2 fruit fly cellular contexts compared by ENCODE assay signal in the genomic region with DNA sequence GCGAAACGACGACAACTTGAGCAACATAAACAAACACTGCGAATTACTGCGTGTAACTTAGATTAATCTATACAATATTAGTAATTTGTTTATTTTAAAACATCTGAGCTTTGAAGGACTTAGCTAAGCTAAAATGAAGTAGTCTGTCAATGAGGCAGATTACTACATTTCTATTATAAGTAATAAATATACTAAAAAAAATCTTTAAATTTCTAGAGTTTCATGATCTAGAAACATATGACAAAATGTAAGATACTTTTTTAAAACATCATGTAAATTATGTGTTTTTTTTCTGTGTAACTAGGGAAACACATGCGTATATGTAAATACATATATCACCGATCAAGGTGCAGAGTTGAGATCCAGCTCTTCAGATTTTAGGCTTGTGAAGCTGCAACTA.
TF ChIP-seq lines count a peak whose summit lies in the region.

No protein-coding gene starts in this region.

TF ChIP-seq in whole organism, embryonic, 481 proteins besides CTCF, POLR2A, EP300 and RAD21 (continued from another document and continues in another):
- no peak for TF ChIP-seq zen (tag; optimal IDR thresholded peaks at IDR 0.05; lab: Kevin White, UChicago)
- TF ChIP-seq unc-4 (GFP tag; IDR thresholded peaks at IDR 0.05; lab: Robert Waterston, UW; ENCODE audit: partially characterized antibody): no peak
- TF ChIP-seq CG1024 (GFP tag; IDR thresholded peaks at IDR 0.05; lab: Robert Waterston, UW): no peak
- peak; percentile 72 for TF ChIP-seq CG11504 (tag; optimal IDR thresholded peaks at IDR 0.05; lab: Kevin White, UChicago)
- no peak for TF ChIP-seq luna (GFP tag; optimal IDR thresholded peaks at IDR 0.05; lab: Kevin White, UChicago)
- 0 out of 2 replicates have a peak, but pooled peaks have one; percentile 22 for TF ChIP-seq CG11696 (GFP tag; IDR thresholded peaks at IDR 0.05; lab: Robert Waterston, UW)
- no peak for TF ChIP-seq ab (GFP tag; optimal IDR thresholded peaks at IDR 0.05; lab: Kevin White, UChicago)
- TF ChIP-seq mld (GFP tag; IDR thresholded peaks at IDR 0.05; lab: Robert Waterston, UW; ENCODE audit: partially characterized antibody): no peak
- TF ChIP-seq CG15011 (GFP tag; optimal IDR thresholded peaks at IDR 0.05; lab: Kevin White, UChicago): peak; percentile 30
- peak; percentile 61 for TF ChIP-seq CG30403 (GFP tag; optimal IDR thresholded peaks at IDR 0.05; lab: Kevin White, UChicago)
- no peak for TF ChIP-seq dm (GFP tag; optimal IDR thresholded peaks at IDR 0.05; lab: Kevin White, UChicago)
- TF ChIP-seq tap (tag; optimal IDR thresholded peaks at IDR 0.05; lab: Kevin White, UChicago): peak; percentile 73
- no peak for TF ChIP-seq CG7786 (GFP tag; optimal IDR thresholded peaks at IDR 0.05; lab: Kevin White, UChicago)
- TF ChIP-seq bab2 (GFP tag; optimal IDR thresholded peaks at IDR 0.05; lab: Kevin White, UChicago): no peak
- no peak for TF ChIP-seq Hr39 (optimal IDR thresholded peaks at IDR 0.05; lab: Kevin White, UChicago)
- TF ChIP-seq CG34376 (GFP tag; optimal IDR thresholded peaks at IDR 0.05; lab: Kevin White, UChicago): no peak
- TF ChIP-seq Abd-B (GFP tag; optimal IDR thresholded peaks at IDR 0.05; lab: Kevin White, UChicago): peak; percentile 41
- no peak for TF ChIP-seq lov (optimal IDR thresholded peaks at IDR 0.05; lab: Kevin White, UChicago)
- no peak for TF ChIP-seq lov (GFP tag; IDR thresholded peaks at IDR 0.05; lab: Robert Waterston, UW)
- TF ChIP-seq Tbp (GFP tag; optimal IDR thresholded peaks at IDR 0.05; lab: Kevin White, UChicago): no peak
- TF ChIP-seq Ptx1 (GFP tag; IDR thresholded peaks at IDR 0.05; lab: Robert Waterston, UW): peak; percentile 74
- TF ChIP-seq CG2712 (tag; optimal IDR thresholded peaks at IDR 0.05; lab: Kevin White, UChicago): peak; percentile 73
- TF ChIP-seq kah (GFP tag; optimal IDR thresholded peaks at IDR 0.05; lab: Kevin White, UChicago): peak; percentile 70
- TF ChIP-seq Oli (tag; optimal IDR thresholded peaks at IDR 0.05; lab: Kevin White, UChicago): peak; percentile 70
- TF ChIP-seq zen2 (GFP tag; IDR thresholded peaks at IDR 0.05; lab: Robert Waterston, UW; ENCODE audit: partially characterized antibody): no peak
- no peak for TF ChIP-seq kni (GFP tag; optimal IDR thresholded peaks at IDR 0.05; lab: Kevin White, UChicago)
- TF ChIP-seq cas (GFP tag; IDR thresholded peaks at IDR 0.05; lab: Robert Waterston, UW): no peak
- no peak for TF ChIP-seq lbe (GFP tag; optimal IDR thresholded peaks at IDR 0.05; lab: Kevin White, UChicago)
- TF ChIP-seq CG17361 (GFP tag; IDR thresholded peaks at IDR 0.05; lab: Robert Waterston, UW): peak; percentile 71; the same call in 2 of the 3 replicates
- no peak for TF ChIP-seq dan (GFP tag; IDR thresholded peaks at IDR 0.05; lab: Robert Waterston, UW)
- no peak for TF ChIP-seq CG34224 (GFP tag; IDR thresholded peaks at IDR 0.05; lab: Robert Waterston, UW; ENCODE audit: partially characterized antibody)
- peak; percentile 30 for TF ChIP-seq Six4 (GFP tag; optimal IDR thresholded peaks at IDR 0.05; lab: Kevin White, UChicago)
- TF ChIP-seq Bteb2 (GFP tag; optimal IDR thresholded peaks at IDR 0.05; lab: Kevin White, UChicago): no peak
- no peak for TF ChIP-seq inv (GFP tag; IDR thresholded peaks at IDR 0.05; lab: Robert Waterston, UW; ENCODE audit: partially characterized antibody)
- no peak for TF ChIP-seq CG17612 (GFP tag; IDR thresholded peaks at IDR 0.05; lab: Robert Waterston, UW)
- no peak for TF ChIP-seq tup (GFP tag; optimal IDR thresholded peaks at IDR 0.05; lab: Kevin White, UChicago)
- peak; percentile 73 for TF ChIP-seq CG12391 (tag; optimal IDR thresholded peaks at IDR 0.05; lab: Kevin White, UChicago)
- peak; percentile 11; the same call in 1 of the 2 replicates for TF ChIP-seq CG32532 (GFP tag; IDR thresholded peaks at IDR 0.05; lab: Robert Waterston, UW)
- TF ChIP-seq CG1529 (GFP tag; optimal IDR thresholded peaks at IDR 0.05; lab: Kevin White, UChicago): peak; percentile 6
- TF ChIP-seq CG18599 (GFP tag; optimal IDR thresholded peaks at IDR 0.05; lab: Kevin White, UChicago): peak; percentile 52
- TF ChIP-seq sug (tag; optimal IDR thresholded peaks at IDR 0.05; lab: Kevin White, UChicago): peak; percentile 11
- no peak for TF ChIP-seq CG10462 (GFP tag; optimal IDR thresholded peaks at IDR 0.05; lab: Kevin White, UChicago)
- no peak for TF ChIP-seq Adf1 (GFP tag; IDR thresholded peaks at IDR 0.05; lab: Robert Waterston, UW)
- TF ChIP-seq gsb (GFP tag; IDR thresholded peaks at IDR 0.05; lab: Robert Waterston, UW): no peak
- TF ChIP-seq CG11247 (GFP tag; IDR thresholded peaks at IDR 0.05; lab: Robert Waterston, UW): no peak
- TF ChIP-seq CG10366 (GFP tag; IDR thresholded peaks at IDR 0.05; lab: Robert Waterston, UW): peak; percentile 38
- TF ChIP-seq CG14965 (GFP tag; optimal IDR thresholded peaks at IDR 0.05; lab: Kevin White, UChicago; ENCODE audit: borderline replicate concordance): no peak
- TF ChIP-seq CG15601 (tag; optimal IDR thresholded peaks at IDR 0.05; lab: Kevin White, UChicago): peak; percentile 35
- TF ChIP-seq oc (tag; optimal IDR thresholded peaks at IDR 0.05; lab: Kevin White, UChicago): peak; percentile 9
- TF ChIP-seq Nf-YB (GFP tag; optimal IDR thresholded peaks at IDR 0.05; lab: Kevin White, UChicago): peak; percentile 44
- no peak for TF ChIP-seq CG30431 (GFP tag; optimal IDR thresholded peaks at IDR 0.05; lab: Kevin White, UChicago)
- no peak for TF ChIP-seq CG4707 (GFP tag; optimal IDR thresholded peaks at IDR 0.05; lab: Kevin White, UChicago)
- no peak for TF ChIP-seq CG6175 (GFP tag; IDR thresholded peaks at IDR 0.05; lab: Robert Waterston, UW)
- no peak for TF ChIP-seq Lpt (GFP tag; optimal IDR thresholded peaks at IDR 0.05; lab: Kevin White, UChicago)
- peak; percentile 31 for TF ChIP-seq CG15514 (GFP tag; optimal IDR thresholded peaks at IDR 0.05; lab: Kevin White, UChicago)
- TF ChIP-seq dati (GFP tag; IDR thresholded peaks at IDR 0.05; lab: Robert Waterston, UW): no peak
- TF ChIP-seq CoRest (tag; optimal IDR thresholded peaks at IDR 0.05; lab: Kevin White, UChicago): peak; percentile 72
- peak; percentile 10 for TF ChIP-seq trem (tag; optimal IDR thresholded peaks at IDR 0.05; lab: Kevin White, UChicago)
- TF ChIP-seq Ets65A (GFP tag; lab: Kevin White, UChicago): peak; percentile 80
- TF ChIP-seq rib (GFP tag; IDR thresholded peaks at IDR 0.05; lab: Robert Waterston, UW): no peak
- TF ChIP-seq Doc2 (GFP tag; IDR thresholded peaks at IDR 0.05; lab: Robert Waterston, UW): no peak
- TF ChIP-seq Atf3 (GFP tag; optimal IDR thresholded peaks at IDR 0.05; lab: Kevin White, UChicago): no peak
- TF ChIP-seq Mrtf (GFP tag; IDR thresholded peaks at IDR 0.05; lab: Robert Waterston, UW): peak; percentile 51; the same call in 1 of the 3 replicates
- TF ChIP-seq da (GFP tag; optimal IDR thresholded peaks at IDR 0.05; lab: Kevin White, UChicago): no peak
- TF ChIP-seq chif (GFP tag; optimal IDR thresholded peaks at IDR 0.05; lab: Kevin White, UChicago): no peak

TF ChIP-seq in whole organism, prepupa, 60 proteins besides CTCF, POLR2A, EP300 and RAD21 (continued from another document):
- TF ChIP-seq Lpt (GFP tag; optimal IDR thresholded peaks at IDR 0.05; lab: Kevin White, UChicago) (peak; percentile 22), fkh (GFP tag; optimal IDR thresholded peaks at IDR 0.05; lab: Kevin White, UChicago) (no peak), spab (GFP tag; optimal IDR thresholded peaks at IDR 0.05; lab: Kevin White, UChicago) (peak; percentile 74), CG11762 (GFP tag; optimal IDR thresholded peaks at IDR 0.05; lab: Kevin White, UChicago; ENCODE audit: insufficient read depth) (peak; percentile 76), Met (GFP tag; optimal IDR thresholded peaks at IDR 0.05; lab: Kevin White, UChicago) (peak; percentile 28), Gug (GFP tag; IDR thresholded peaks at IDR 0.05; lab: Robert Waterston, UW) (peak; percentile 50; the same call in 1 of the 2 replicates), Eip75B (GFP tag; optimal IDR thresholded peaks at IDR 0.05; lab: Kevin White, UChicago) (no peak), topi (GFP tag; optimal IDR thresholded peaks at IDR 0.05; lab: Kevin White, UChicago) (peak; percentile 49), CG15336 (GFP tag; IDR thresholded peaks at IDR 0.05; lab: Robert Waterston, UW) (peak; percentile 90), CG4318 (GFP tag; optimal IDR thresholded peaks at IDR 0.05; lab: Kevin White, UChicago) (peak; percentile 61), Blimp-1 (GFP tag; optimal IDR thresholded peaks at IDR 0.05; lab: Kevin White, UChicago) (peak; percentile 12), Sox14 (GFP tag; optimal IDR thresholded peaks at IDR 0.05; lab: Kevin White, UChicago) (peak; percentile 23), CG8319 (GFP tag; optimal IDR thresholded peaks at IDR 0.05; lab: Kevin White, UChicago) (peak; percentile 53), Hr4 (GFP tag; optimal IDR thresholded peaks at IDR 0.05; lab: Kevin White, UChicago) (peak; percentile 54), Sox102F (GFP tag; optimal IDR thresholded peaks at IDR 0.05; lab: Kevin White, UChicago) (no peak), CG6163 (GFP tag; IDR thresholded peaks at IDR 0.05; lab: Robert Waterston, UW) (peak; percentile 72; the same call in 2 of the 3 replicates), CG8632 (GFP tag; optimal IDR thresholded peaks at IDR 0.05; lab: Kevin White, UChicago) (peak; percentile 67), CG9139 (GFP tag; optimal IDR thresholded peaks at IDR 0.05; lab: Kevin White, UChicago) (peak; percentile 81), Smox (GFP tag; optimal IDR thresholded peaks at IDR 0.05; lab: Kevin White, UChicago) (peak; percentile 36), CG3919 (GFP tag; optimal IDR thresholded peaks at IDR 0.05; lab: Kevin White, UChicago) (peak; percentile 79), fd85E (GFP tag; optimal IDR thresholded peaks at IDR 0.05; lab: Kevin White, UChicago) (no peak), CG11902 (GFP tag; optimal IDR thresholded peaks at IDR 0.05; lab: Kevin White, UChicago) (peak; percentile 40), salr (GFP tag; optimal IDR thresholded peaks at IDR 0.05; lab: Kevin White, UChicago) (peak in 1 of 2 experiments; percentile 67), CG6854 (GFP tag; optimal IDR thresholded peaks at IDR 0.05; lab: Kevin White, UChicago) (no peak), Hr38 (GFP tag; optimal IDR thresholded peaks at IDR 0.05; lab: Kevin White, UChicago) (no peak), Hr39 (GFP tag; optimal IDR thresholded peaks at IDR 0.05; lab: Kevin White, UChicago) (no peak), Eip78C (GFP tag; lab: Kevin White, UChicago) (peak; percentile 93), OdsH (GFP tag; optimal IDR thresholded peaks at IDR 0.05; lab: Kevin White, UChicago) (peak; percentile 83), acj6 (GFP tag; optimal IDR thresholded peaks at IDR 0.05; lab: Kevin White, UChicago) (peak; percentile 49), cyc (GFP tag; optimal IDR thresholded peaks at IDR 0.05; lab: Kevin White, UChicago) (peak; percentile 5), pdm3 (GFP tag; optimal IDR thresholded peaks at IDR 0.05; lab: Kevin White, UChicago) (peak; percentile 54), CG11294 (GFP tag; IDR thresholded peaks at IDR 0.05; lab: Robert Waterston, UW) (peak; percentile 62), CG6808 (GFP tag; optimal IDR thresholded peaks at IDR 0.05; lab: Kevin White, UChicago) (peak; percentile 83), fd59A (GFP tag; optimal IDR thresholded peaks at IDR 0.05; lab: Kevin White, UChicago) (peak; percentile 68), Sox15 (GFP tag; optimal IDR thresholded peaks at IDR 0.05; lab: Kevin White, UChicago) (peak; percentile 53), CG1621 (tag; optimal IDR thresholded peaks at IDR 0.05; lab: Kevin White, UChicago) (no peak), esn (GFP tag; optimal IDR thresholded peaks at IDR 0.05; lab: Kevin White, UChicago) (peak; percentile 60), net (GFP tag; optimal IDR thresholded peaks at IDR 0.05; lab: Kevin White, UChicago) (peak; percentile 83)
